Worm (Caenorhabditis elegans): ENCODE measurements around the gene nlp-63.

nlp-63 gene

DNA sequence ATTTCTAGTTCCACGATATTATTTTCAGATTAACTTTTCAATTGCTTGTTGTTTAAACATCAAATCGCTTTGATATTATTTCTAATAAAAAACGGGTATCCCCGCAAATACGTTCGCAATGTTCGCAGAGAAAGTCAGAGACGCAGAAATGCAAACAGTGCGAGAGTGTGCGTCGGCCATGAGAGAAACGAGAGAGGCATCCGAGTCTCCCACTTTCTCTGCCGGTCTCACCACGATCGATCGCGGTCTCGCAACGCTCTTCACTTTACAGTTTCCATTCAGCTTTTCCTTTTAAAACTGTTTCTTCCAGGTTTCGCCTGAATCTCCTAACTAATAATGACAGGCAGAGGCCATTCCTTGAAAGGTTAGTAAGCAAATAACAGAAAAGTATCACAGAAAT lies 19.1 kb downstream of the nlp-63 start, which contains the start of gene F33H1.4 (continued):
- no peak for TF ChIP-seq pha-4 (tag; optimal IDR thresholded peaks at IDR 0.05)
- no peak for TF ChIP-seq bed-1 (GFP tag; IDR thresholded peaks at IDR 0.05)
- no peak for TF ChIP-seq T26A5.8 (tag; optimal IDR thresholded peaks at IDR 0.05)
- no peak for TF ChIP-seq atf-7 (tag; optimal IDR thresholded peaks at IDR 0.05)
- no peak for TF ChIP-seq mxl-1 (tag; optimal IDR thresholded peaks at IDR 0.05)
- TF ChIP-seq rec-8 (tag; optimal IDR thresholded peaks at IDR 0.05): no peak
- TF ChIP-seq F52B5.7 (tag; optimal IDR thresholded peaks at IDR 0.05): no peak
- peak; percentile 91 for TF ChIP-seq madf-3 (GFP tag; IDR thresholded peaks at IDR 0.05)
- peak; percentile 44; the same call in 1 of the 2 replicates for TF ChIP-seq pbrm-1 (GFP tag; IDR thresholded peaks at IDR 0.05)
- TF ChIP-seq attf-5 (GFP tag; optimal IDR thresholded peaks at IDR 0.05): peak; percentile 44
- TF ChIP-seq zfh-2 (GFP tag; conservative IDR thresholded peaks at IDR 0.05): peak; percentile 22; the same call in 1 of the 2 replicates
- no peak for TF ChIP-seq aptf-3 (GFP tag; IDR thresholded peaks at IDR 0.05)
- peak; percentile 5; the same call in 1 of the 2 replicates for TF ChIP-seq dox-1 (GFP tag; IDR thresholded peaks at IDR 0.05)
- no peak for TF ChIP-seq nfya-2 (GFP tag; IDR thresholded peaks at IDR 0.05)
- TF ChIP-seq lag-1 (GFP tag; IDR thresholded peaks at IDR 0.05): no peak
- TF ChIP-seq let-526 (GFP tag; IDR thresholded peaks at IDR 0.05): no peak
- TF ChIP-seq akir-1 (GFP tag; optimal IDR thresholded peaks at IDR 0.05): no peak
- TF ChIP-seq ztf-18 (tag; optimal IDR thresholded peaks at IDR 0.05): no peak
- no peak for TF ChIP-seq F22D6.2 (tag; optimal IDR thresholded peaks at IDR 0.05)
- 0 out of 2 replicates have a peak, but pooled peaks have one; percentile 48 for TF ChIP-seq nfyb-1 (GFP tag; IDR thresholded peaks at IDR 0.05)
- peak; percentile 57 for TF ChIP-seq madf-6 (GFP tag; IDR thresholded peaks at IDR 0.05)
- peak; percentile 6 for TF ChIP-seq madf-10 (tag; optimal IDR thresholded peaks at IDR 0.05)
- no peak for TF ChIP-seq ztf-25 (GFP tag; IDR thresholded peaks at IDR 0.05)
- TF ChIP-seq dpl-1 (GFP tag; optimal IDR thresholded peaks at IDR 0.05): no peak
- peak; percentile 80 for TF ChIP-seq F33H1.4 (GFP tag; IDR thresholded peaks at IDR 0.05)
- TF ChIP-seq Y79H2A.3 (GFP tag; conservative IDR thresholded peaks at IDR 0.05): no peak
- TF ChIP-seq hlh-26 (GFP tag; conservative IDR thresholded peaks at IDR 0.05): no peak
- TF ChIP-seq somi-1 (GFP tag; optimal IDR thresholded peaks at IDR 0.05): no peak
- TF ChIP-seq fkh-3 (tag; optimal IDR thresholded peaks at IDR 0.05): no peak
- TF ChIP-seq him-1 (tag; optimal IDR thresholded peaks at IDR 0.05): no peak
- TF ChIP-seq lin-54 (GFP tag; optimal IDR thresholded peaks at IDR 0.05): peak; percentile 45
- no peak for TF ChIP-seq F39B2.1 (GFP tag; IDR thresholded peaks at IDR 0.05)
- no peak for TF ChIP-seq efl-1 (GFP tag; optimal IDR thresholded peaks at IDR 0.05)
- TF ChIP-seq lin-26 (GFP tag; IDR thresholded peaks at IDR 0.05): no peak
- no peak for TF ChIP-seq rpc-1 (optimal IDR thresholded peaks at IDR 0.05)
- TF ChIP-seq rpc-1 (tag; optimal IDR thresholded peaks at IDR 0.05): no peak
- TF ChIP-seq ets-4 (GFP tag; optimal IDR thresholded peaks at IDR 0.05): no peak
- TF ChIP-seq tlf-1 (GFP tag; optimal IDR thresholded peaks at IDR 0.05): peak; percentile 4
- TF ChIP-seq F57C9.4 (tag; optimal IDR thresholded peaks at IDR 0.05): no peak
- TF ChIP-seq Y95B8A.8 (GFP tag; IDR thresholded peaks at IDR 0.05): 0 out of 2 replicates have a peak, but pooled peaks have one; percentile 41
- TF ChIP-seq tbp1 (GFP tag; optimal IDR thresholded peaks at IDR 0.05): peak; percentile 41
- no peak for TF ChIP-seq T07F8.4 (tag; optimal IDR thresholded peaks at IDR 0.05)
- no peak for TF ChIP-seq die-1 (tag; optimal IDR thresholded peaks at IDR 0.05)
- TF ChIP-seq snpc-3.4 (tag; optimal IDR thresholded peaks at IDR 0.05): peak; percentile 8
- TF ChIP-seq K12H6.12 (tag; optimal IDR thresholded peaks at IDR 0.05): no peak
- no peak for TF ChIP-seq madf-8 (GFP tag; conservative IDR thresholded peaks at IDR 0.05)
- no peak for TF ChIP-seq lsy-27 (tag; optimal IDR thresholded peaks at IDR 0.05; ENCODE audit: borderline replicate concordance, insufficient read depth)
- TF ChIP-seq repo-1 (tag; optimal IDR thresholded peaks at IDR 0.05): peak; percentile 26
- TF ChIP-seq attf-6 (GFP tag; IDR thresholded peaks at IDR 0.05): no peak
- TF ChIP-seq hsf-1 (GFP tag; IDR thresholded peaks at IDR 0.05): no peak

Data from whole organism, young adult.